Worm (Caenorhabditis elegans) whole organism, late embryonic: ENCODE data around the gene K07G6.1.
"Not testable (repeated sequence)": the region's sequence is repeated elsewhere in the genome, so short reads cannot be mapped to it uniquely, and the experiment has no call there.

Experiments
- C38D4.7 ChIP-seq: fragments of 200-800 bp; sonication (Bioruptor generic); optimal IDR thresholded peaks from 2 replicates; lab custom pipeline; 2018; ENCODE audit warnings: mild to moderate bottlenecking, missing genetic modification characterization, moderate library complexity, missing compliant biosample characterization
- K02D7.2 ChIP-seq: sonication (generic microtip); optimal IDR thresholded peaks from 2 replicates; lab custom pipeline; 2017; ENCODE audit warnings: mild to moderate bottlenecking, missing genetic modification characterization, missing compliant biosample characterization
- K09A11.1 ChIP-seq: sonication (generic microtip); optimal IDR thresholded peaks from 2 replicates; lab custom pipeline; 2017; ENCODE audit warnings: antibody characterized with exemption, mild to moderate bottlenecking, missing genetic modification characterization, missing compliant biosample characterization; ENCODE audit not compliant: insufficient read depth
- ahr-1 ChIP-seq: sonication (generic microtip); optimal IDR thresholded peaks from 2 replicates; lab custom pipeline; 2016; ENCODE audit warnings: missing genetic modification characterization, missing compliant biosample characterization
- ama-1 ChIP-seq: fragments of 150-350 bp; optimal IDR thresholded peaks from 2 replicates; lab custom pipeline; 2014
- ceh-14 ChIP-seq: sonication (generic microtip); optimal IDR thresholded peaks from 2 replicates; lab custom pipeline; 2016; ENCODE audit warnings: missing genotype, missing genetic modification characterization, missing compliant biosample characterization
- ceh-18 ChIP-seq: sonication (generic microtip); optimal IDR thresholded peaks from 2 replicates; lab custom pipeline; 2016; ENCODE audit warnings: missing genetic modification characterization, missing compliant biosample characterization
- ceh-19 ChIP-seq: fragments of 200-800 bp; sonication (Bioruptor generic); optimal IDR thresholded peaks from 2 replicates; lab custom pipeline; 2018; ENCODE audit warnings: mild to moderate bottlenecking, missing genetic modification characterization, missing compliant biosample characterization
- ceh-2 ChIP-seq: sonication (generic microtip); optimal IDR thresholded peaks from 2 replicates; lab custom pipeline; 2016; ENCODE audit warnings: missing genotype, missing genetic modification characterization, missing compliant biosample characterization
- ceh-24 ChIP-seq: sonication (generic microtip); optimal IDR thresholded peaks from 2 replicates; lab custom pipeline; 2016; ENCODE audit warnings: mild to moderate bottlenecking, missing genetic modification characterization, missing compliant biosample characterization
- ceh-48 ChIP-seq: sonication (generic microtip); optimal IDR thresholded peaks from 2 replicates; lab custom pipeline; 2016; ENCODE audit warnings: missing genetic modification characterization, inconsistent platforms, missing compliant biosample characterization
- dmd-4 ChIP-seq: sonication (generic microtip); optimal IDR thresholded peaks from 2 replicates; lab custom pipeline; 2016; ENCODE audit warnings: borderline replicate concordance, missing genetic modification characterization, missing compliant biosample characterization
- dve-1 ChIP-seq: sonication (generic microtip); optimal IDR thresholded peaks from 2 replicates; lab custom pipeline; 2017; ENCODE audit warnings: antibody characterized with exemption, mild to moderate bottlenecking, missing genetic modification characterization, missing compliant biosample characterization
- elt-4 ChIP-seq: sonication (generic microtip); optimal IDR thresholded peaks from 2 replicates; lab custom pipeline; 2016; ENCODE audit warnings: missing genetic modification characterization, missing compliant biosample characterization
- eyg-1 ChIP-seq: sonication (generic microtip); optimal IDR thresholded peaks from 2 replicates; lab custom pipeline; 2016; ENCODE audit warnings: missing genotype, missing genetic modification characterization, missing compliant biosample characterization
- fax-1 ChIP-seq: sonication (generic microtip); optimal IDR thresholded peaks from 2 replicates; lab custom pipeline; 2016; ENCODE audit warnings: missing genotype, missing genetic modification characterization, missing compliant biosample characterization
- fkh-10 ChIP-seq: fragments of 150-350 bp; optimal IDR thresholded peaks from 2 replicates; lab custom pipeline; 2014; ENCODE audit warnings: missing biosample characterization, missing genetic modification reagents, missing genetic modification characterization
- hlh-13 ChIP-seq: fragments of 200-800 bp; sonication (Bioruptor generic); optimal IDR thresholded peaks from 2 replicates; lab custom pipeline; 2018; ENCODE audit warnings: mild to moderate bottlenecking, missing genetic modification characterization, missing compliant biosample characterization
- hlh-15 ChIP-seq: sonication (generic microtip); optimal IDR thresholded peaks from 2 replicates; lab custom pipeline; 2016; ENCODE audit warnings: missing genetic modification characterization, missing compliant biosample characterization
- hlh-30 ChIP-seq: sonication (generic microtip); optimal IDR thresholded peaks from 2 replicates; lab custom pipeline; 2017; ENCODE audit warnings: antibody characterized with exemption, missing genetic modification characterization, missing compliant biosample characterization; ENCODE audit not compliant: insufficient read depth
- hlh-6 ChIP-seq: sonication (generic microtip); optimal IDR thresholded peaks from 2 replicates; lab custom pipeline; 2016; ENCODE audit warnings: missing genotype, missing genetic modification characterization, missing compliant biosample characterization
- hlh-8 ChIP-seq: sonication (generic microtip); optimal IDR thresholded peaks from 2 replicates; lab custom pipeline; 2016; ENCODE audit warnings: missing genotype, missing genetic modification characterization, missing compliant biosample characterization
- lim-6 ChIP-seq: sonication (generic microtip); optimal IDR thresholded peaks from 2 replicates; lab custom pipeline; 2016; ENCODE audit warnings: missing genetic modification characterization, missing compliant biosample characterization
- madf-2 ChIP-seq: sonication (generic microtip); optimal IDR thresholded peaks from 2 replicates; lab custom pipeline; 2017; ENCODE audit warnings: missing genetic modification characterization, missing compliant biosample characterization
- nhr-11 ChIP-seq: fragments of 150-350 bp; optimal IDR thresholded peaks from 2 replicates; lab custom pipeline; 2014; ENCODE audit warnings: missing biosample characterization, missing genetic modification characterization
- nhr-232 ChIP-seq: sonication (generic microtip); optimal IDR thresholded peaks from 2 replicates; lab custom pipeline; 2016; ENCODE audit warnings: missing genetic modification characterization, missing compliant biosample characterization
- pag-3 ChIP-seq: sonication (generic microtip); optimal IDR thresholded peaks from 2 replicates; lab custom pipeline; 2016; ENCODE audit warnings: missing compliant biosample characterization, missing genetic modification characterization, borderline replicate concordance
- pat-9 ChIP-seq: fragments of 200-800 bp; sonication (Bioruptor generic); optimal IDR thresholded peaks from 2 replicates; lab custom pipeline; 2018; ENCODE audit warnings: mild to moderate bottlenecking, missing genetic modification characterization, moderate library complexity, missing compliant biosample characterization
- pax-1 ChIP-seq: fragments of 150-350 bp; optimal IDR thresholded peaks from 2 replicates; lab custom pipeline; 2014; ENCODE audit warnings: missing biosample characterization, missing genetic modification characterization
- pha-2 ChIP-seq: sonication (generic microtip); optimal IDR thresholded peaks from 2 replicates; lab custom pipeline; 2017; ENCODE audit warnings: mild to moderate bottlenecking, missing genetic modification characterization, missing compliant biosample characterization
- pha-4 ChIP-seq: fragments of 150-350 bp; optimal IDR thresholded peaks from 2 replicates; lab custom pipeline; 2018; ENCODE audit warnings: missing biosample characterization, missing genetic modification reagents, missing genetic modification characterization
- sdc-2 ChIP-seq: sonication (generic microtip); optimal IDR thresholded peaks from 2 replicates; lab custom pipeline; 2016; ENCODE audit warnings: missing genotype, missing genetic modification characterization, missing compliant biosample characterization
- syd-9 ChIP-seq: sonication (generic microtip); optimal IDR thresholded peaks from 2 replicates; lab custom pipeline; 2016; ENCODE audit warnings: mild to moderate bottlenecking, missing genetic modification characterization, moderate library complexity, missing compliant biosample characterization
- tbx-7 ChIP-seq: sonication (generic microtip); optimal IDR thresholded peaks from 2 replicates; lab custom pipeline; 2016; ENCODE audit warnings: missing genotype, missing genetic modification characterization, missing compliant biosample characterization
- ttx-3 ChIP-seq: sonication (generic microtip); optimal IDR thresholded peaks from 2 replicates; lab custom pipeline; 2016; ENCODE audit warnings: missing genetic modification reagents, missing genetic modification characterization, missing compliant biosample characterization
- unc-3 ChIP-seq, 2 experiments: fragments of 200-800 bp in 1 of 2; sonication (Bioruptor generic) in 1 of 2; sonication (generic microtip) in 1 of 2; conservative IDR thresholded peaks in 1 of 2; optimal IDR thresholded peaks in 1 of 2; 2 replicates each; pipeline versions ENCODE4 v1.3.6 to Lab custom; 2016 to 2022; ENCODE audit warnings: missing compliant biosample characterization in 2 of 2, missing genetic modification characterization in 2 of 2, missing genetic modification reagents in 1 of 2
- unc-55 ChIP-seq: sonication (generic microtip); optimal IDR thresholded peaks from 2 replicates; lab custom pipeline; 2017; ENCODE audit warnings: missing biosample characterization, missing genetic modification reagents, missing genetic modification characterization
- zip-5 ChIP-seq: sonication (generic microtip); optimal IDR thresholded peaks from 2 replicates; lab custom pipeline; 2016; ENCODE audit warnings: missing genetic modification characterization, missing compliant biosample characterization

The K07G6.1 gene

DNA sequence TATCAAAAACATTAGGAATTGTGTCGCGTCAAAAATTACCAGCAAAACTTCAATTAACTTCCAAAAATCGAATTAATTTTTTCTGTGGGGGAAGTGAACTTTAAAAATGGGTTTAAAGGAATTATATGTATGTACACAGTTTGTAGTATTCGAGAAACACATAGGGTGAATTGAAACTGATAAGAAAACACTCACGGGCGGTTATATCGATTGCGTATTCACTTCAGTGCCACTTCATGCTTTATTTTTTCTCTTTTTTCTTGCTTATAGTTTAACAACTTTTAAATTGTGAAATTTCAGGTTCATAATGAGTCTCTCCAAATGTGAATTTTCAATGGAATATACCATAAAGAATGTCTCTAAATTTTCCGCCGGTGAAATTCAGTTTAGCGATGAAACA, 30.0 kb downstream of the K07G6.1 start, which contains the start of gene math-26:
TSS of gene math-26 (plus strand) at position 301 of the 400 bp plus-strand sequence.
- not testable (repeated sequence) for TF ChIP-seq ceh-24 (tag; lab: Kevin White, UChicago); fkh-10 (GFP tag; lab: Kevin White, UChicago); zip-5 (tag; lab: Kevin White, UChicago)

DNA sequence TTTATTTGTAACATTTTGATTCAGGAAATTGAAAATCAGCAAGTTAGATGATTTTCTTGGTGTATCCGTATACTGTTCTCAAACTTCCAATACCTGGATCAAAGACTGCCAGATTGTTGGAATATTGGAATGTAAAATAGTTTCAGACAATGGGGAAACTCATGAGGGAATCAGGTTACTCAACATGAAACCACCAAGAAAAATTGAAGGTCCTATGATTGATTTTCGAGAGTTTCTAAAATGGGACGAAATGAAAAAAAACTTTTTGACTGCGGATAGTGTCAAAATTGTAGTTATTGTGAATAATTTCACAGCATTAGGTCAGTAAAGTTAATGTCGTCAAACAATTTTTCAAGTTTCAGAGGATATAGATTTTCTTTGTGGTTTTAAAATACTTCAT, 30.4 kb downstream of the K07G6.1 start, which contains the start of gene math-3:
TSS of gene math-3 (plus strand) at position 301 of the 400 bp plus-strand sequence.
- TF ChIP-seq elt-4 (tag; lab: Kevin White, UChicago) (no peak), zip-5 (tag; lab: Kevin White, UChicago) (no peak), ama-1 (lab: Kevin White, UChicago) (no peak), K02D7.2 (tag; lab: Kevin White, UChicago) (no peak), pha-2 (no peak), unc-55 (GFP tag; lab: Kevin White, UChicago) (no peak), ceh-24 (tag; lab: Kevin White, UChicago) (no peak), ahr-1 (tag; lab: Kevin White, UChicago) (no peak), ceh-18 (tag; lab: Kevin White, UChicago) (no peak), ttx-3 (tag; lab: Kevin White, UChicago) (no peak), ceh-19 (GFP tag; lab: Kevin White, UChicago) (no peak), lim-6 (tag; lab: Kevin White, UChicago) (no peak), hlh-6 (tag; lab: Kevin White, UChicago) (no peak), C38D4.7 (GFP tag; lab: Kevin White, UChicago) (no peak), ceh-2 (tag; lab: Kevin White, UChicago) (no peak), hlh-13 (no peak), sdc-2 (no peak), nhr-232 (tag; lab: Kevin White, UChicago) (no peak), pat-9 (tag; lab: Kevin White, UChicago) (no peak)

DNA sequence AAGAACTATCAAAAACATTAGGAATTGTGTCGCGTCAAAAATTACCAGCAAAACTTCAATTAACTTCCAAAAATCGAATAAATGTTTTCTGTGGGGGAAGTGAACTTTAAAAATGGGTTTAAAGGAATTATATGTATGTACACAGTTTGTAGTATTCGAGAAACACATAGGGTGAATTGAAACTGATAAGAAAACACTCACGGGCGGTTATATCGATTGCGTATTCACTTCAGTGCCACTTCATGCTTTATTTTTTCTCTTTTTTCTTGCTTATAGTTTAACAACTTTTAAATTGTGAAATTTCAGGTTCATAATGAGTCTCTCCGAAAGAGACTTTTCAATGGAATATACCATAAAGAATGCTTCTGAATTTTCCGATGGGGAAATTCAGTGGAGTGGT, 33.9 kb downstream of the K07G6.1 start, which contains the start of gene F36H5.14:
TSS of gene F36H5.14 (plus strand) at position 301 of the 400 bp plus-strand sequence.
- not testable (repeated sequence) for TF ChIP-seq elt-4, tbx-7, K02D7.2 (tag; lab: Kevin White, UChicago)

- TF ChIP-seq pag-3 (tag; lab: Kevin White, UChicago) (no peak), ceh-24 (tag; lab: Kevin White, UChicago) (no peak), pha-2 (no peak), unc-55 (GFP tag; lab: Kevin White, UChicago) (no peak), tbx-7 (tag; lab: Kevin White, UChicago) (no peak), ceh-14 (tag; lab: Kevin White, UChicago) (no peak), hlh-6 (tag; lab: Kevin White, UChicago) (no peak), pax-1 (tag; lab: Kevin White, UChicago) (no peak), K09A11.1 (no peak), dve-1 (tag; lab: Kevin White, UChicago) (no peak), hlh-15 (no peak), sdc-2 (no peak), unc-3 (GFP tag; conservative IDR thresholded peaks at IDR 0.05; lab: Robert Waterston, UW) (no peak), unc-3 (tag; optimal IDR thresholded peaks at IDR 0.05; lab: Kevin White, UChicago) (no peak), ceh-48 (tag; lab: Kevin White, UChicago) (no peak), syd-9 (tag; lab: Kevin White, UChicago) (no peak), madf-2 (tag; lab: Kevin White, UChicago) (no peak)
Observed at ce11 chrII:1782474-1782873, 41.1 kb downstream of the K07G6.1 start, which contains the start of gene math-4. Gene math-4, minus strand, starts transcription at chrII:1782574.

DNA sequence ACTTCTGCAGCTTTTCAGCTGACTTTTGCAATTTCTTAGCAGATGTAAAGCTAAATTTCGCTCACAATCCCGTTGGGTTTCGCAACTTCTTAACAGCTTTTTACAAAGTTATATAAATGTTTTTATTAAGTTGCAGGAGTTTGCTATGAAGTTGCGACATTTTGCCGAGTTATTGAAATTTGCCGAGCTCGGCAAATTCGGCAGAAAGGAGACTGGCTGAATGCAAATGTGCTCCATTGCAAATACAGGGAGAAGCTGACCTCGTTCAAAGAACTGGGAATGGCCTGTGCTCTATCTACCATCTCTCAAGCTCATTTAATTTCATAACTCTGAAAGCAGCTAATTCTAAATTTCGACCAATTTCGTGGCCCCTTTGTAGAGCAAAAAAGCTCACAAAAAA, 43.5 kb downstream of the K07G6.1 start, which contains the start of gene C08F1.11:
TSS of gene C08F1.11 (minus strand) at position 101 of the 400 bp plus-strand sequence.
- no peak for TF ChIP-seq hlh-6 (tag; lab: Kevin White, UChicago)
- no peak for TF ChIP-seq fax-1 (tag; lab: Kevin White, UChicago)
- no peak for TF ChIP-seq hlh-30 (tag; lab: Kevin White, UChicago)
- TF ChIP-seq hlh-8 (tag; lab: Kevin White, UChicago) = no peak
- no peak for TF ChIP-seq nhr-11 (tag; lab: Kevin White, UChicago)
- TF ChIP-seq dmd-4 (tag; lab: Kevin White, UChicago) = no peak
- no peak for TF ChIP-seq eyg-1 (tag; lab: Kevin White, UChicago)
- TF ChIP-seq C38D4.7 (GFP tag; lab: Kevin White, UChicago) = no peak
- no peak for TF ChIP-seq unc-3 (GFP tag; conservative IDR thresholded peaks at IDR 0.05; lab: Robert Waterston, UW)
- no peak for TF ChIP-seq unc-3 (tag; optimal IDR thresholded peaks at IDR 0.05; lab: Kevin White, UChicago)
- no peak for TF ChIP-seq lim-6 (tag; lab: Kevin White, UChicago)
- TF ChIP-seq elt-4 (tag; lab: Kevin White, UChicago) = no peak
- no peak for TF ChIP-seq pha-4 (tag; lab: Kevin White, UChicago)
- TF ChIP-seq K09A11.1 = no peak
